Worm (Caenorhabditis elegans) whole organism, L4 larva: Measurements from ENCODE around the gene mvb-12.

Source experiments
- F37D6.2 ChIP-seq: sonication (generic microtip); optimal IDR thresholded peaks from 2 replicates; lab custom pipeline; 2016; ENCODE audit warnings: mild to moderate bottlenecking, missing genetic modification characterization, missing compliant biosample characterization
- F44E2.7 ChIP-seq: fragments of 200-800 bp; sonication (Bioruptor generic); IDR thresholded peaks from 2 replicates; pipeline ENCODE4 v2.1.2; 2022; ENCODE audit warnings: missing genetic modification characterization, missing compliant biosample characterization
- T26A8.4 ChIP-seq: fragments of 200-800 bp; sonication (Bioruptor generic); IDR thresholded peaks from 2 replicates; pipeline ENCODE4 v1.3.6; 2022; ENCODE audit warnings: missing genetic modification characterization, missing compliant biosample characterization
- ZK337.2 ChIP-seq: fragments of 200-800 bp; sonication (Bioruptor generic); IDR thresholded peaks from 2 replicates; pipeline ENCODE4 v1.3.6; 2022; ENCODE audit warnings: missing genetic modification reagents, missing genetic modification characterization, missing compliant biosample characterization
- ZK546.5 ChIP-seq, 2 experiments: sonication (generic microtip); optimal IDR thresholded peaks; 2 replicates each; lab custom pipeline; 2017; ENCODE audit warnings: missing biosample characterization in 2 of 2, missing genetic modification characterization in 2 of 2
- ama-1 ChIP-seq: fragments of 150-350 bp; optimal IDR thresholded peaks from 2 replicates; lab custom pipeline; 2014; ENCODE audit warnings: inconsistent platforms, mixed read lengths
- arid-1 ChIP-seq: fragments of 200-800 bp; sonication (Bioruptor generic); conservative IDR thresholded peaks from 2 replicates; pipeline ENCODE4 v1.3.6; 2022; ENCODE audit warnings: missing genetic modification reagents, missing genetic modification characterization, missing compliant biosample characterization
- ceh-20 ChIP-seq: fragments of 200-800 bp; sonication (Bioruptor generic); IDR thresholded peaks from 2 replicates; pipeline ENCODE4 v1.3.6; 2022; ENCODE audit warnings: missing genetic modification reagents, missing genetic modification characterization, missing compliant biosample characterization
- ceh-28 ChIP-seq: fragments of 150-350 bp; optimal IDR thresholded peaks from 2 replicates; lab custom pipeline; 2014; ENCODE audit warnings: missing biosample characterization, missing genetic modification reagents, missing genetic modification characterization
- ceh-32 ChIP-seq: sonication (generic microtip); optimal IDR thresholded peaks from 2 replicates; lab custom pipeline; 2016; ENCODE audit warnings: mild to moderate bottlenecking, missing genetic modification characterization, missing compliant biosample characterization; ENCODE audit not compliant: poor library complexity
- cey-2 ChIP-seq: sonication (generic microtip); optimal IDR thresholded peaks from 3 replicates; lab custom pipeline; 2017; ENCODE audit warnings: missing genetic modification characterization, mild to moderate bottlenecking, missing compliant biosample characterization, antibody characterized with exemption, borderline replicate concordance; ENCODE audit not compliant: insufficient read depth
- ctbp-1 ChIP-seq: fragments of 200-800 bp; sonication (Bioruptor generic); IDR thresholded peaks from 2 replicates; pipeline ENCODE4 v1.3.6; 2022; ENCODE audit warnings: missing genetic modification reagents, missing genetic modification characterization, missing compliant biosample characterization
- daf-19 ChIP-seq: fragments of 200-800 bp; sonication (Bioruptor generic); conservative IDR thresholded peaks from 2 replicates; pipeline ENCODE4 v1.3.6; 2022; ENCODE audit warnings: missing genetic modification characterization, missing compliant biosample characterization
- daf-8 ChIP-seq: fragments of 200-800 bp; sonication (Bioruptor generic); IDR thresholded peaks from 2 replicates; pipeline ENCODE4 v1.3.6; 2022; ENCODE audit warnings: missing genetic modification characterization, missing compliant biosample characterization
- dmd-9 ChIP-seq: fragments of 200-800 bp; sonication (Bioruptor generic); IDR thresholded peaks from 2 replicates; pipeline ENCODE4 v1.3.6; 2022; ENCODE audit warnings: missing genetic modification reagents, missing genetic modification characterization, missing compliant biosample characterization
- egl-27 ChIP-seq: sonication (generic microtip); optimal IDR thresholded peaks from 3 replicates; lab custom pipeline; 2017; ENCODE audit warnings: missing biosample characterization, missing genetic modification reagents, missing genetic modification characterization
- fos-1 ChIP-seq: fragments of 150-350 bp; optimal IDR thresholded peaks from 2 replicates; lab custom pipeline; 2014; ENCODE audit warnings: missing biosample characterization, missing genetic modification characterization
- hlh-11 ChIP-seq: fragments of 200-800 bp; sonication (Bioruptor generic); optimal IDR thresholded peaks from 2 replicates; lab custom pipeline; 2018; ENCODE audit warnings: mild to moderate bottlenecking, missing genetic modification characterization, missing compliant biosample characterization
- hlh-30 ChIP-seq: sonication (generic microtip); optimal IDR thresholded peaks from 2 replicates; lab custom pipeline; 2017; ENCODE audit warnings: antibody characterized with exemption, mild to moderate bottlenecking, missing genetic modification characterization, missing compliant biosample characterization; ENCODE audit not compliant: insufficient read depth
- hmg-1.1 ChIP-seq: fragments of 200-800 bp; sonication (Bioruptor generic); IDR thresholded peaks from 2 replicates; pipeline ENCODE4 v1.3.6; 2022; ENCODE audit warnings: missing genetic modification reagents, missing genetic modification characterization, missing compliant biosample characterization
- lim-7 ChIP-seq: fragments of 200-800 bp; sonication (Bioruptor generic); IDR thresholded peaks from 2 replicates; pipeline ENCODE4 v1.3.6; 2022; ENCODE audit warnings: missing genetic modification characterization, missing compliant biosample characterization
- lin-1 ChIP-seq: fragments of 200-800 bp; sonication (Bioruptor generic); IDR thresholded peaks from 2 replicates; pipeline ENCODE4 v1.3.6; 2022; ENCODE audit warnings: missing genetic modification reagents, missing genetic modification characterization, missing compliant biosample characterization
- lin-13 ChIP-seq: fragments of 150-350 bp; optimal IDR thresholded peaks from 2 replicates; lab custom pipeline; 2014; ENCODE audit warnings: missing biosample characterization, missing genetic modification reagents, missing genetic modification characterization
- lsy-2 ChIP-seq, 2 experiments: fragments of 150-350 bp in 1 of 2; sonication (generic microtip) in 1 of 2; optimal IDR thresholded peaks; 2 replicates each; lab custom pipeline; 2014 to 2017; ENCODE audit warnings: missing biosample characterization in 2 of 2, missing genetic modification characterization in 2 of 2
- madf-9 ChIP-seq: fragments of 200-800 bp; sonication (Bioruptor generic); conservative IDR thresholded peaks from 2 replicates; pipeline ENCODE4 v1.3.6; 2022; ENCODE audit warnings: missing genetic modification reagents, missing genetic modification characterization, missing compliant biosample characterization
- mep-1 ChIP-seq: fragments of 150-350 bp; sonication (generic microtip); optimal IDR thresholded peaks from 3 replicates; lab custom pipeline; 2014; ENCODE audit warnings: missing biosample characterization, missing genetic modification characterization
- mes-2 ChIP-seq: sonication (generic microtip); optimal IDR thresholded peaks from 2 replicates; lab custom pipeline; 2016; ENCODE audit warnings: missing genotype, mild to moderate bottlenecking, missing genetic modification characterization, missing compliant biosample characterization; ENCODE audit not compliant: poor library complexity, severe bottlenecking
- nhr-102 ChIP-seq: sonication (generic microtip); optimal IDR thresholded peaks from 2 replicates; lab custom pipeline; 2016; ENCODE audit warnings: mild to moderate bottlenecking, missing genetic modification characterization, moderate library complexity, missing compliant biosample characterization
- nhr-11 ChIP-seq: fragments of 150-350 bp; optimal IDR thresholded peaks from 2 replicates; lab custom pipeline; 2014; ENCODE audit warnings: missing biosample characterization, missing genetic modification characterization
- nhr-111 ChIP-seq: fragments of 200-800 bp; sonication (Bioruptor generic); optimal IDR thresholded peaks from 2 replicates; lab custom pipeline; 2018; ENCODE audit warnings: mild to moderate bottlenecking, missing genetic modification characterization, missing compliant biosample characterization
- nhr-28 ChIP-seq: fragments of 150-350 bp; optimal IDR thresholded peaks from 2 replicates; lab custom pipeline; 2014; ENCODE audit warnings: missing biosample characterization, missing genetic modification characterization
- nhr-41 ChIP-seq: fragments of 200-800 bp; sonication (Bioruptor generic); IDR thresholded peaks from 2 replicates; pipeline ENCODE4 v1.3.6; 2022; ENCODE audit warnings: missing genetic modification reagents, missing genetic modification characterization, missing compliant biosample characterization
- nhr-42 ChIP-seq: fragments of 200-800 bp; sonication (Bioruptor generic); IDR thresholded peaks from 2 replicates; pipeline ENCODE4 v1.3.6; 2022; ENCODE audit warnings: missing genetic modification characterization, missing compliant biosample characterization
- nhr-6 ChIP-seq: fragments of 150-350 bp; optimal IDR thresholded peaks from 2 replicates; lab custom pipeline; 2014; ENCODE audit warnings: missing biosample characterization, missing genetic modification characterization
- pha-4 ChIP-seq, 2 experiments: fragments of 150-350 bp in 1 of 2; fragments of 200-800 bp in 1 of 2; sonication (Bioruptor generic) in 1 of 2; IDR thresholded peaks in 1 of 2; optimal IDR thresholded peaks in 1 of 2; 2 replicates each; pipeline versions ENCODE4 v1.3.6 to Lab custom; 2014 to 2022; ENCODE audit warnings: missing genetic modification characterization in 2 of 2, missing genetic modification reagents in 2 of 2, missing biosample characterization in 1 of 2, missing compliant biosample characterization in 1 of 2
- php-3 ChIP-seq: fragments of 200-800 bp; sonication (Bioruptor generic); IDR thresholded peaks from 2 replicates; pipeline ENCODE4 v1.3.6; 2022; ENCODE audit warnings: missing genetic modification reagents, missing genetic modification characterization, missing compliant biosample characterization
- rbr-2 ChIP-seq: sonication (generic microtip); optimal IDR thresholded peaks from 2 replicates; lab custom pipeline; 2016; ENCODE audit warnings: missing genotype, missing genetic modification characterization, missing compliant biosample characterization
- set-16 ChIP-seq: fragments of 200-800 bp; sonication (Bioruptor generic); IDR thresholded peaks from 2 replicates; pipeline ENCODE4 v1.3.6; 2022; ENCODE audit warnings: missing genetic modification reagents, missing genetic modification characterization, missing compliant biosample characterization
- skn-1 ChIP-seq: fragments of 150-350 bp; optimal IDR thresholded peaks from 2 replicates; lab custom pipeline; 2014; ENCODE audit warnings: missing biosample characterization, missing genetic modification characterization
- snpc-1.2 ChIP-seq: fragments of 200-800 bp; sonication (Bioruptor generic); IDR thresholded peaks from 2 replicates; pipeline ENCODE4 v1.3.6; 2022; ENCODE audit warnings: missing genetic modification reagents, missing genetic modification characterization, missing compliant biosample characterization
- spr-3 ChIP-seq: fragments of 200-800 bp; sonication (Bioruptor generic); optimal IDR thresholded peaks from 2 replicates; lab custom pipeline; 2018; ENCODE audit warnings: mild to moderate bottlenecking, missing genetic modification characterization, missing compliant biosample characterization
- tra-1 ChIP-seq: fragments of 200-800 bp; sonication (Bioruptor generic); IDR thresholded peaks from 2 replicates; pipeline ENCODE4 v1.3.6; 2022; ENCODE audit warnings: missing genetic modification reagents, missing genetic modification characterization, missing compliant biosample characterization
- unc-130 ChIP-seq: sonication (generic microtip); optimal IDR thresholded peaks from 2 replicates; lab custom pipeline; 2016; ENCODE audit warnings: missing genetic modification reagents, missing genetic modification characterization, missing compliant biosample characterization
- zag-1 ChIP-seq: fragments of 150-350 bp; optimal IDR thresholded peaks from 2 replicates; lab custom pipeline; 2014; ENCODE audit warnings: missing biosample characterization, missing genetic modification characterization
- zip-11 ChIP-seq: fragments of 200-800 bp; sonication (Bioruptor generic); IDR thresholded peaks from 2 replicates; pipeline ENCODE4 v1.3.6; 2022; ENCODE audit warnings: missing genetic modification characterization, missing compliant biosample characterization
- ztf-11 ChIP-seq: fragments of 150-350 bp; optimal IDR thresholded peaks from 2 replicates; lab custom pipeline; 2014; ENCODE audit warnings: missing biosample characterization, missing genetic modification characterization

Gene mvb-12

ce11 chrIV:7815683-7816183 is 14.6 kb upstream of the mvb-12 start, which contains the start of gene cdgs-1 (continued):
- TF ChIP-seq zag-1 (tag; lab: Kevin White, UChicago) (no peak), ctbp-1 (GFP tag; lab: Robert Waterston, UW) (peak; percentile 23; the same call in 1 of the 2 replicates), zip-11 (GFP tag; lab: Robert Waterston, UW) (no peak), madf-9 (no peak), rbr-2 (tag; lab: Kevin White, UChicago) (peak; percentile 42), spr-3 (GFP tag; lab: Kevin White, UChicago) (no peak), lin-13 (GFP tag; lab: Kevin White, UChicago) (no peak), ama-1 (lab: Kevin White, UChicago) (no peak), ceh-20 (GFP tag; lab: Robert Waterston, UW) (no peak), ztf-11 (tag; lab: Kevin White, UChicago) (no peak), ZK337.2 (GFP tag; lab: Robert Waterston, UW) (no peak), snpc-1.2 (GFP tag; lab: Robert Waterston, UW) (no peak), hmg-1.1 (GFP tag; lab: Robert Waterston, UW) (0 out of 2 replicates have a peak, but pooled peaks have one; percentile 40), egl-27 (tag; lab: Kevin White, UChicago) (no peak), nhr-6 (tag; lab: Kevin White, UChicago) (no peak), cey-2 (tag; lab: Kevin White, UChicago) (no peak), mes-2 (no peak), nhr-102 (no peak), dmd-9 (GFP tag; lab: Robert Waterston, UW) (no peak), nhr-41 (no peak), lsy-2 (tag; optimal IDR thresholded peaks at IDR 0.05; lab: Kevin White, UChicago) (peak in 1 of 2 experiments; percentile 57), daf-8 (GFP tag; lab: Robert Waterston, UW) (no peak), hlh-11 (tag; lab: Kevin White, UChicago) (peak; percentile 72), skn-1 (tag; lab: Kevin White, UChicago) (no peak), unc-130 (GFP tag; lab: Kevin White, UChicago) (no peak), ceh-28 (tag; lab: Kevin White, UChicago) (no peak), lim-7 (GFP tag; lab: Robert Waterston, UW) (no peak), F37D6.2 (no peak), nhr-42 (no peak), mep-1 (tag; lab: Kevin White, UChicago) (peak; percentile 48), php-3 (GFP tag; lab: Robert Waterston, UW) (no peak), daf-19 (no peak), F44E2.7 (GFP tag; lab: Robert Waterston, UW) (no peak), tra-1 (no peak), fos-1 (no peak), hlh-30 (peak; percentile 96), T26A8.4 (GFP tag; lab: Robert Waterston, UW) (no peak), set-16 (GFP tag; lab: Robert Waterston, UW) (no peak), ceh-32 (no peak), arid-1 (GFP tag; lab: Robert Waterston, UW) (no peak), nhr-11 (tag; lab: Kevin White, UChicago) (peak; percentile 44), nhr-111 (GFP tag; lab: Kevin White, UChicago) (no peak), nhr-28 (tag; lab: Kevin White, UChicago) (peak; percentile 64), ZK546.5 (tag; optimal IDR thresholded peaks at IDR 0.05; lab: Kevin White, UChicago) (no peak), lin-1 (GFP tag; lab: Robert Waterston, UW) (no peak), pha-4 (GFP tag; IDR thresholded peaks at IDR 0.05; lab: Robert Waterston, UW) (no peak), pha-4 (tag; optimal IDR thresholded peaks at IDR 0.05; lab: Kevin White, UChicago) (peak; percentile 26)
